Worm (Caenorhabditis elegans): Measurements from ENCODE around the gene gpla-1.

DNA sequence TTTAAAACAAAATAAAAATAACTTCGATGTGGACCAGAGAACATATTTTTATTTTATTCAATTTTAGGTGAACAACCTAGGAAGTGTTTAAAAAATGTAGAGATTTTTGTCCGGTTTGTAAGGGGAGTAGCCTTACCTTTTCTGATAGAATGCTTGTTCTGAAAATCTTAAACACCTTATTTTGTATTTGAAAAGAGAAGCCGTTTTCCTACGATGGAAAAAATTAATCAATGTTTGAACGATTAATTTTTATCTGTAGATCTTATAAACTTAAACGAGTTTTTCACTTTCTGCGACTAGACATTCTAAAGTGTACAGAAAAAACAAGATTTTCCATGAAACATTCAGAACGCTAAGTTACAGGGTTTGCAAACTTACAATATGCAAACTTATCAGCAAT, 4.7 kb upstream of the gpla-1 start, which contains the start of gene F58H1.6:
- no peak for TF ChIP-seq snpc-4 (tag; optimal IDR thresholded peaks at IDR 0.05)
- no peak for TF ChIP-seq nhr-12 (tag; optimal IDR thresholded peaks at IDR 0.05)
- no peak for TF ChIP-seq unc-62 (GFP tag; optimal IDR thresholded peaks at IDR 0.05)
- no peak for TF ChIP-seq mdl-1 (tag; optimal IDR thresholded peaks at IDR 0.05)
- TF ChIP-seq ztf-1 (GFP tag; conservative IDR thresholded peaks at IDR 0.05) = no peak
- TF ChIP-seq aly-2 (tag; optimal IDR thresholded peaks at IDR 0.05) = no peak
- no peak for TF ChIP-seq elt-1 (tag; optimal IDR thresholded peaks at IDR 0.05)
- no peak for TF ChIP-seq nhr-237 (tag; optimal IDR thresholded peaks at IDR 0.05)
- no peak for TF ChIP-seq nhr-25 (tag; optimal IDR thresholded peaks at IDR 0.05)
- no peak for TF ChIP-seq skn-1 (tag; optimal IDR thresholded peaks at IDR 0.05)
- TF ChIP-seq nhr-77 (tag; optimal IDR thresholded peaks at IDR 0.05) = no peak
- no peak for TF ChIP-seq elt-3 (tag; optimal IDR thresholded peaks at IDR 0.05)

Data from whole organism, L2 larva.